Worm (Caenorhabditis elegans) whole organism, L1 larva: ENCODE data around the gene unc-2.

Experiments used
- blmp-1 ChIP-seq: fragments of 150-350 bp; optimal IDR thresholded peaks from 2 replicates; lab custom pipeline; 2014; ENCODE audit warnings: missing biosample characterization, missing genetic modification characterization
- dpl-1 ChIP-seq, 3 experiments: fragments of 150-350 bp in 2 of 3; sonication (generic microtip) in 1 of 3; optimal IDR thresholded peaks; 2 replicates each; lab custom pipeline; 2014 to 2017; ENCODE audit warnings: missing biosample characterization in 3 of 3, missing genetic modification characterization in 3 of 3, missing genetic modification reagents in 3 of 3
- nhr-84 ChIP-seq: sonication (generic microtip); optimal IDR thresholded peaks from 2 replicates; lab custom pipeline; 2017; ENCODE audit warnings: missing biosample characterization, missing genetic modification characterization
- zag-1 ChIP-seq: fragments of 150-350 bp; optimal IDR thresholded peaks from 2 replicates; lab custom pipeline; 2014; ENCODE audit warnings: missing biosample characterization, missing genetic modification characterization

DNA sequence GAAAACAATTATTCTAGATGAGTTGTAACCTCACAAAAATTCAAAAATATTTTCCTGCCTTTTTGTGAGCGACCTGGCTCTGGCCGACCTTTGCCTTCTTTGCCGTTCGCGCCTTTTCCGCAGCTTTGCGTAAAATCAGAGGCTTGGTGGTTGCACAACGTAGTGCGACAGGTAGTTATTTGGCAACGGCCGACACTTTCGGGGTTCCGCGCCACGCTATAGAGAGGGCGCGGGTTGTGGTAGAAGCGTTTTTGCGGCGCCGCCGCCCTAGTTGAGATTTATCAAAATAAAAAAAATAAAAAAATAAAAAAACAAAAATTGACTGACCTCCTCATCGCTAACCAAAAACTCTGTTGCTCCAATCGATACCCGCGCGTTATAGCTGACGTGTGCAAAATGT, 99.5 kb downstream of the unc-2 start:
- TF ChIP-seq dpl-1 (GFP tag; optimal IDR thresholded peaks at IDR 0.05; lab: Kevin White, UChicago) (no peak), zag-1 (tag; lab: Kevin White, UChicago) (no peak), blmp-1 (tag; lab: Kevin White, UChicago) (no peak), nhr-84 (tag; lab: Kevin White, UChicago) (no peak)
